Fruit fly (Drosophila melanogaster) whole organism, embryonic: ENCODE results near the gene LIMK1.

Experiments
- CG10274 ChIP-seq: fragments of 200-800 bp; sonication (Bioruptor generic); optimal IDR thresholded peaks from 3 replicates; lab custom pipeline; 2017; ENCODE audit warnings: missing biosample characterization, mild to moderate bottlenecking, missing genetic modification characterization
- CG11085 ChIP-seq: fragments of 200-800 bp; sonication (Bioruptor generic); IDR thresholded peaks from 2 replicates; pipeline ENCODE4 v1.3.6; 2022; ENCODE audit warnings: missing biosample characterization, missing genetic modification characterization
- CG12744 ChIP-seq: fragments of 200-800 bp; sonication (Bioruptor generic); optimal IDR thresholded peaks from 2 replicates; lab custom pipeline; 2016; ENCODE audit warnings: missing biosample characterization, missing genetic modification characterization
- CG14014 ChIP-seq: fragments of 200-800 bp; sonication (Bioruptor generic); IDR thresholded peaks from 2 replicates; pipeline ENCODE4 v1.3.6; 2022; ENCODE audit warnings: missing biosample characterization, missing genetic modification characterization
- CG15073 ChIP-seq: fragments of 200-800 bp; sonication (Bioruptor generic); optimal IDR thresholded peaks from 2 replicates; lab custom pipeline; 2016; ENCODE audit warnings: missing biosample characterization, missing genetic modification characterization
- CG15601 ChIP-seq: fragments of 200-800 bp; sonication (Bioruptor generic); optimal IDR thresholded peaks from 3 replicates; lab custom pipeline; 2019; ENCODE audit warnings: missing biosample characterization, mild to moderate bottlenecking, missing genetic modification characterization, moderate library complexity
- CG17328 ChIP-seq: fragments of 200-800 bp; sonication (Bioruptor generic); IDR thresholded peaks from 2 replicates; pipeline ENCODE4 v1.3.6; 2022; ENCODE audit warnings: missing biosample characterization, missing genetic modification characterization
- CG17802 ChIP-seq: fragments of 200-800 bp; sonication (Bioruptor generic); optimal IDR thresholded peaks from 2 replicates; lab custom pipeline; 2018; ENCODE audit warnings: missing biosample characterization, mild to moderate bottlenecking, missing genetic modification characterization, moderate library complexity
- CG17829 ChIP-seq: fragments of 200-800 bp; optimal IDR thresholded peaks from 2 replicates; lab custom pipeline; 2019; ENCODE audit warnings: missing biosample characterization, mild to moderate bottlenecking, missing genetic modification characterization, moderate library complexity
- CG18599 ChIP-seq: fragments of 200-800 bp; sonication (Bioruptor generic); optimal IDR thresholded peaks from 3 replicates; lab custom pipeline; 2017; ENCODE audit warnings: missing biosample characterization, missing genetic modification characterization, mild to moderate bottlenecking, moderate library complexity, missing genetic modification reagents
- CG2875 ChIP-seq: fragments of 200-800 bp; sonication (Bioruptor generic); optimal IDR thresholded peaks from 2 replicates; lab custom pipeline; 2017; ENCODE audit warnings: missing biosample characterization, mild to moderate bottlenecking, missing genetic modification characterization, missing genetic modification reagents
- CG30020 ChIP-seq: fragments of 200-800 bp; optimal IDR thresholded peaks from 2 replicates; lab custom pipeline; 2019; ENCODE audit warnings: missing biosample characterization, mild to moderate bottlenecking, missing genetic modification characterization, moderate library complexity
- CG3407 ChIP-seq: fragments of 200-800 bp; sonication (Bioruptor generic); optimal IDR thresholded peaks from 2 replicates; lab custom pipeline; 2018; ENCODE audit warnings: missing biosample characterization, mild to moderate bottlenecking, missing genetic modification characterization
- CG34224 ChIP-seq: fragments of 200-800 bp; sonication (Bioruptor generic); IDR thresholded peaks from 3 replicates; pipeline ENCODE4 v1.3.6; 2022; ENCODE audit warnings: missing biosample characterization, missing genetic modification characterization; ENCODE audit not compliant: partially characterized antibody
- CG34376 ChIP-seq: fragments of 200-800 bp; sonication (Bioruptor generic); optimal IDR thresholded peaks from 2 replicates; lab custom pipeline; 2018; ENCODE audit warnings: missing biosample characterization, mild to moderate bottlenecking, missing genetic modification characterization
- CG6272 ChIP-seq: fragments of 200-800 bp; sonication (Bioruptor generic); IDR thresholded peaks from 2 replicates; pipeline ENCODE4 v1.3.6; 2022; ENCODE audit warnings: missing biosample characterization, missing genetic modification characterization
- CG9215 ChIP-seq: fragments of 200-800 bp; sonication (Bioruptor generic); IDR thresholded peaks from 2 replicates; pipeline ENCODE4 v1.3.6; 2022; ENCODE audit warnings: missing biosample characterization, missing genetic modification characterization
- CG9609 ChIP-seq: fragments of 200-800 bp; sonication (Bioruptor generic); optimal IDR thresholded peaks from 3 replicates; lab custom pipeline; 2016; ENCODE audit warnings: missing biosample characterization, missing genetic modification characterization
- CG9797 ChIP-seq: fragments of 200-800 bp; sonication (Bioruptor generic); optimal IDR thresholded peaks from 3 replicates; lab custom pipeline; 2018; ENCODE audit warnings: missing biosample characterization, mild to moderate bottlenecking, missing genetic modification characterization
- CHES-1-like ChIP-seq: fragments of 200-800 bp; sonication (Bioruptor generic); optimal IDR thresholded peaks from 2 replicates; lab custom pipeline; 2016; ENCODE audit warnings: missing biosample characterization, missing genetic modification characterization
- D ChIP-seq, 2 experiments: fragments of 200-800 bp in 1 of 2; fragments of >200 bp in 1 of 2; sonication (Bioruptor generic) in 1 of 2; optimal IDR thresholded peaks; 2 replicates in 1 of 2; 3 replicates in 1 of 2; lab custom pipeline; 2017; ENCODE audit warnings: mild to moderate bottlenecking in 1 of 2, missing biosample characterization in 1 of 2, missing genetic modification characterization in 1 of 2, missing genetic modification reagents in 1 of 2
- D19B ChIP-seq: fragments of 200-800 bp; sonication (Bioruptor generic); optimal IDR thresholded peaks from 2 replicates; lab custom pipeline; 2017; ENCODE audit warnings: missing biosample characterization, mild to moderate bottlenecking, missing genetic modification characterization
- Deaf1 ChIP-seq: fragments of 200-800 bp; optimal IDR thresholded peaks from 3 replicates; lab custom pipeline; 2019; ENCODE audit warnings: missing biosample characterization, mild to moderate bottlenecking, missing genetic modification characterization, moderate library complexity
- H15 ChIP-seq: fragments of 200-800 bp; sonication (Bioruptor generic); IDR thresholded peaks from 3 replicates; pipeline ENCODE4 v1.3.6; 2022; ENCODE audit warnings: missing biosample characterization, missing genetic modification characterization
- H2.0 ChIP-seq: fragments of 200-800 bp; sonication (Bioruptor generic); IDR thresholded peaks from 2 replicates; pipeline ENCODE4 v1.3.6; 2022; ENCODE audit warnings: missing biosample characterization, missing genetic modification characterization
- Lhr ChIP-seq: fragments of 200-800 bp; sonication (Bioruptor generic); optimal IDR thresholded peaks from 3 replicates; lab custom pipeline; 2017; ENCODE audit warnings: mild to moderate bottlenecking, missing biosample characterization, missing genetic modification reagents, missing genetic modification characterization
- MBD-R2 ChIP-seq: fragments of 200-800 bp; sonication (Bioruptor generic); IDR thresholded peaks from 2 replicates; pipeline ENCODE4 v1.3.6; 2022; ENCODE audit warnings: missing biosample characterization, missing genetic modification characterization
- Myb ChIP-seq: fragments of 200-800 bp; sonication (Bioruptor generic); optimal IDR thresholded peaks from 2 replicates; lab custom pipeline; 2016; ENCODE audit warnings: missing biosample characterization, missing genetic modification characterization
- NC2α ChIP-seq: fragments of 200-800 bp; sonication (Bioruptor generic); optimal IDR thresholded peaks from 2 replicates; lab custom pipeline; 2016; ENCODE audit warnings: missing biosample characterization, missing genetic modification characterization
- NK7.1 ChIP-seq: fragments of 200-800 bp; sonication (Bioruptor generic); optimal IDR thresholded peaks from 3 replicates; lab custom pipeline; 2016; ENCODE audit warnings: missing biosample characterization, missing genetic modification characterization
- Nf-YC ChIP-seq: fragments of 200-800 bp; optimal IDR thresholded peaks from 3 replicates; lab custom pipeline; 2019; ENCODE audit warnings: missing biosample characterization, mild to moderate bottlenecking, missing genetic modification characterization, moderate library complexity
- Opbp ChIP-seq: fragments of 200-800 bp; sonication (Bioruptor generic); IDR thresholded peaks from 3 replicates; pipeline ENCODE4 v1.3.6; 2022; ENCODE audit warnings: missing biosample characterization, missing genetic modification characterization; ENCODE audit not compliant: partially characterized antibody
- Six4 ChIP-seq: fragments of 200-800 bp; sonication (Bioruptor generic); optimal IDR thresholded peaks from 2 replicates; lab custom pipeline; 2016; ENCODE audit warnings: missing biosample characterization, missing genetic modification characterization
- al ChIP-seq: fragments of 200-800 bp; sonication (Bioruptor generic); IDR thresholded peaks from 2 replicates; pipeline ENCODE4 v1.3.6; 2022; ENCODE audit warnings: missing biosample characterization, missing genetic modification characterization
- cato ChIP-seq: fragments of 200-800 bp; sonication (Bioruptor generic); optimal IDR thresholded peaks from 2 replicates; lab custom pipeline; 2016; ENCODE audit warnings: missing biosample characterization, missing genetic modification characterization, borderline replicate concordance
- dati ChIP-seq: fragments of 200-800 bp; sonication (Bioruptor generic); IDR thresholded peaks from 2 replicates; pipeline ENCODE4 v1.3.6; 2022; ENCODE audit warnings: missing biosample characterization, missing genetic modification characterization
- dpn ChIP-seq, 2 experiments: fragments of 200-800 bp; sonication (Bioruptor generic); optimal IDR thresholded peaks; 3 replicates each; lab custom pipeline; 2016; ENCODE audit warnings: missing biosample characterization in 2 of 2, missing genetic modification characterization in 2 of 2
- hb ChIP-seq: fragments of 200-800 bp; sonication (Bioruptor generic); IDR thresholded peaks from 3 replicates; pipeline ENCODE4 v1.3.6; 2022; ENCODE audit warnings: missing biosample characterization, missing genetic modification characterization; ENCODE audit not compliant: partially characterized antibody
- inv ChIP-seq: fragments of 200-800 bp; sonication (Bioruptor generic); IDR thresholded peaks from 2 replicates; pipeline ENCODE4 v1.3.6; 2022; ENCODE audit warnings: missing biosample characterization, missing genetic modification characterization; ENCODE audit not compliant: partially characterized antibody
- jumu ChIP-seq: fragments of 200-800 bp; sonication (Bioruptor generic); optimal IDR thresholded peaks from 3 replicates; lab custom pipeline; 2016; ENCODE audit warnings: missing biosample characterization, missing genetic modification characterization
- lab ChIP-seq: fragments of 200-800 bp; sonication (Bioruptor generic); optimal IDR thresholded peaks from 3 replicates; lab custom pipeline; 2017; ENCODE audit warnings: missing biosample characterization, missing genetic modification characterization, mild to moderate bottlenecking, moderate library complexity, missing genetic modification reagents
- prd ChIP-seq, 3 experiments: fragments of >200 bp in 2 of 3; fragments of 200-800 bp in 1 of 3; sonication (Bioruptor generic) in 1 of 3; optimal IDR thresholded peaks in 2 of 3; IDR thresholded peaks in 1 of 3; 2 replicates in 2 of 3; 3 replicates in 1 of 3; pipeline versions ENCODE4 v1.3.6 to Lab custom; 2017 to 2022; ENCODE audit warnings: missing biosample characterization in 1 of 3, missing genetic modification characterization in 1 of 3
- pum ChIP-seq: fragments of 200-800 bp; sonication (Bioruptor generic); optimal IDR thresholded peaks from 2 replicates; lab custom pipeline; 2016; ENCODE audit warnings: missing biosample characterization, missing genetic modification characterization
- shn ChIP-seq: fragments of 200-800 bp; sonication (Bioruptor generic); optimal IDR thresholded peaks from 3 replicates; lab custom pipeline; 2016; ENCODE audit warnings: missing biosample characterization, missing genetic modification characterization
- slou ChIP-seq: fragments of 200-800 bp; sonication (Bioruptor generic); optimal IDR thresholded peaks from 3 replicates; lab custom pipeline; 2016; ENCODE audit warnings: missing biosample characterization, missing genetic modification characterization
- stwl ChIP-seq: fragments of 200-800 bp; sonication (Bioruptor generic); optimal IDR thresholded peaks from 3 replicates; lab custom pipeline; 2018; ENCODE audit warnings: missing biosample characterization, mild to moderate bottlenecking, missing genetic modification characterization, moderate library complexity
- tin ChIP-seq: fragments of 200-800 bp; sonication (Bioruptor generic); optimal IDR thresholded peaks from 3 replicates; lab custom pipeline; 2016; ENCODE audit warnings: missing biosample characterization, missing genetic modification characterization
- tna ChIP-seq: fragments of 200-800 bp; sonication (Bioruptor generic); IDR thresholded peaks from 2 replicates; pipeline ENCODE4 v1.3.6; 2022; ENCODE audit warnings: missing biosample characterization, missing genetic modification characterization; ENCODE audit not compliant: partially characterized antibody
- vfl ChIP-seq: fragments of 200-800 bp; sonication (Bioruptor generic); optimal IDR thresholded peaks from 2 replicates; lab custom pipeline; 2016; ENCODE audit warnings: missing biosample characterization, missing genetic modification characterization
- zfh1 ChIP-seq: fragments of 200-800 bp; sonication (Bioruptor generic); IDR thresholded peaks from 3 replicates; pipeline ENCODE4 v1.3.6; 2022; ENCODE audit warnings: missing biosample characterization, missing genetic modification characterization

The LIMK1 gene

DNA sequence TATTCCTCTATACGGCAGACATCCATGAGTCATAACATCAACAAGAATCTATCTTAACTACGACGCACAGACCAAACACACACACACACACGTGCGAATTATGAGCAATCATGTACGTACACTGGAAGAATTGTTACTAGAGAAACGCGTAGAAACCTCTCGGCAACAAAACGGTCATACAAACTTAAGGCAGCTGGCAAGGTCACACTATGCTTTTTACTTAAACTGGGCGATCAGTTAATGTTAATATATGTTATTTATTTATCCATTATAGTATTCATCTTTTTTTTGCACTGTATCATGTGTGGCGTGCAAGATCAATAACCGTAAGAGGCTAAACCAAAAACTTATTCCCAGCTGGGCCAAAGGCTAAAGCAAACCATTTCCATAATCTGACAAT lies 52.8 kb downstream of the LIMK1 start (continued):
- TF ChIP-seq lab (GFP tag; lab: Kevin White, UChicago) (peak; percentile 59), slou (GFP tag; lab: Kevin White, UChicago) (no peak), dati (GFP tag; lab: Robert Waterston, UW) (no peak), H2.0 (no peak), NC2α (GFP tag; lab: Kevin White, UChicago) (no peak), pum (GFP tag; lab: Kevin White, UChicago) (no peak), tna (GFP tag; lab: Robert Waterston, UW) (no peak), dpn (GFP tag; optimal IDR thresholded peaks at IDR 0.05; lab: Kevin White, UChicago) (no peak), CG9609 (no peak), NK7.1 (no peak), CG34376 (no peak), CG2875 (GFP tag; lab: Kevin White, UChicago) (no peak), CG34224 (GFP tag; lab: Robert Waterston, UW) (no peak), inv (GFP tag; lab: Robert Waterston, UW) (no peak), Nf-YC (tag; lab: Kevin White, UChicago) (no peak), CG11085 (GFP tag; lab: Robert Waterston, UW) (no peak), CG12744 (no peak), CG15601 (tag; lab: Kevin White, UChicago) (no peak), Deaf1 (tag; lab: Kevin White, UChicago) (no peak), Six4 (GFP tag; lab: Kevin White, UChicago) (no peak), zfh1 (0 out of 3 replicates have a peak, but pooled peaks have one; percentile 47), CG17328 (GFP tag; lab: Robert Waterston, UW) (no peak), CHES-1-like (GFP tag; lab: Kevin White, UChicago) (no peak), prd (optimal IDR thresholded peaks at IDR 0.05; lab: Kevin White, UChicago) (no peak), prd (GFP tag; IDR thresholded peaks at IDR 0.05; lab: Robert Waterston, UW) (0 out of 3 replicates have a peak, but pooled peaks have one; percentile 5), Myb (GFP tag; lab: Kevin White, UChicago) (no peak), CG14014 (GFP tag; lab: Robert Waterston, UW) (0 out of 2 replicates have a peak, but pooled peaks have one; percentile 42), jumu (GFP tag; lab: Kevin White, UChicago) (no peak), tin (peak; percentile 14), hb (GFP tag; lab: Robert Waterston, UW) (no peak), MBD-R2 (GFP tag; lab: Robert Waterston, UW) (no peak), stwl (no peak), CG17829 (tag; lab: Kevin White, UChicago) (no peak), CG15073 (GFP tag; lab: Kevin White, UChicago) (no peak), CG30020 (tag; lab: Kevin White, UChicago) (no peak), CG6272 (GFP tag; lab: Robert Waterston, UW) (no peak), CG9215 (GFP tag; lab: Robert Waterston, UW) (no peak), D19B (GFP tag; lab: Kevin White, UChicago) (no peak), CG9797 (no peak), H15 (no peak), CG18599 (GFP tag; lab: Kevin White, UChicago) (peak; percentile 56), CG3407 (GFP tag; lab: Kevin White, UChicago) (no peak), al (no peak), CG17802 (tag; lab: Kevin White, UChicago) (no peak), Opbp (no peak), shn (GFP tag; lab: Kevin White, UChicago) (no peak), cato (no peak), D (optimal IDR thresholded peaks at IDR 0.05; lab: Kevin White, UChicago) (no peak), D (GFP tag; optimal IDR thresholded peaks at IDR 0.05; lab: Kevin White, UChicago) (no peak), CG10274 (GFP tag; lab: Kevin White, UChicago) (no peak), Lhr (GFP tag; lab: Kevin White, UChicago) (no peak), vfl (GFP tag; lab: Kevin White, UChicago) (no peak)
